Fruit fly (Drosophila melanogaster): Measurements from ENCODE around the gene CG7906.

DNA sequence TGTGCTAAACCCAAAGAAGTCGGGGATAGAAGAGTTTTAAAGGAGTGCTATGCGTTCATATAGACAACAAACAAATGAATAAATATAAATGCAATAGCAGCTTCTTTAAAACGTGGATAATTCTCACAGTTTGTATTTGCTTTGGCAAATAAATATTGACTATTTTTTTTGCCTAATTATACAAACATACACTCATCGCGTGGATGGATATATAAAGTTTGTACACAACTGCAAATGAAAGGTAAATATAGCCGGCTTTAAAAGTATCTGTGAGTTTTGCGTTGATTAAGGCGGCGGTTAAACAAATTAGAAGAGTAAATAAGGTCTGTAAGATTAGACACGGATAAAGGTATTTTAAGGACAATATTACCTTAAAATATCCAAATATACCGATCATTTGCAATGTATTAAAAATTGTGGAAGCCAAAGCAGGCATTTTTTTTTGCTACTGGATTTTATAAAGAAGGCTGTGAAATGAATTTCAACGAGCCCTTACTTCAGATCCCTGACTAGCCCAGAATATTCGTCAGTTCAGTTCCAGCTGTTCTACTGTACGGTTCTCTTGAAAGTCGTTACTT, 18.7 kb upstream of the CG7906 start, which contains the start of gene CG7768:
- TF ChIP-seq CG8478 (optimal IDR thresholded peaks at IDR 0.05) (no peak), Dll (optimal IDR thresholded peaks at IDR 0.05) (no peak)
